Worm (Caenorhabditis elegans) whole organism, L3 larva: ENCODE data around the gene pigb-1.

Experiments used
- R02D3.7 ChIP-seq: fragments of 150-350 bp; optimal IDR thresholded peaks from 2 replicates; lab custom pipeline; 2014; ENCODE audit warnings: missing biosample characterization, missing genetic modification characterization
- ZK546.5 ChIP-seq: sonication (generic microtip); optimal IDR thresholded peaks from 2 replicates; lab custom pipeline; 2017; ENCODE audit warnings: missing biosample characterization, missing genetic modification characterization
- aly-2 ChIP-seq: fragments of 150-350 bp; optimal IDR thresholded peaks from 2 replicates; lab custom pipeline; 2014; ENCODE audit warnings: missing biosample characterization, missing genetic modification characterization
- ama-1 ChIP-seq: fragments of 150-350 bp; optimal IDR thresholded peaks from 2 replicates; lab custom pipeline; 2018
- ceh-16 ChIP-seq: sonication (generic microtip); optimal IDR thresholded peaks from 2 replicates; lab custom pipeline; 2017; ENCODE audit warnings: missing biosample characterization, missing genetic modification characterization
- ceh-28 ChIP-seq: fragments of 150-350 bp; optimal IDR thresholded peaks from 2 replicates; lab custom pipeline; 2014; ENCODE audit warnings: missing biosample characterization, missing genetic modification reagents, missing genetic modification characterization
- ceh-82 ChIP-seq: fragments of 150-350 bp; optimal IDR thresholded peaks from 2 replicates; lab custom pipeline; 2014; ENCODE audit warnings: missing biosample characterization, missing genetic modification characterization
- ceh-9 ChIP-seq: sonication (generic microtip); optimal IDR thresholded peaks from 2 replicates; lab custom pipeline; 2018; ENCODE audit warnings: missing biosample characterization, missing genetic modification characterization
- daf-12 ChIP-seq: fragments of 150-350 bp; optimal IDR thresholded peaks from 2 replicates; lab custom pipeline; 2014; ENCODE audit warnings: missing biosample characterization, missing genetic modification reagents, missing genetic modification characterization
- egl-27 ChIP-seq: sonication (generic microtip); optimal IDR thresholded peaks from 4 replicates; lab custom pipeline; 2017; ENCODE audit warnings: missing biosample characterization, missing genetic modification reagents, missing genetic modification characterization
- egl-5 ChIP-seq: fragments of 150-350 bp; optimal IDR thresholded peaks from 2 replicates; lab custom pipeline; 2017; ENCODE audit warnings: missing biosample characterization, missing genetic modification reagents, missing genetic modification characterization, inconsistent platforms
- elt-1 ChIP-seq: fragments of 150-350 bp; optimal IDR thresholded peaks from 2 replicates; lab custom pipeline; 2014; ENCODE audit warnings: missing biosample characterization, missing genetic modification characterization
- elt-2 ChIP-seq: sonication (generic microtip); optimal IDR thresholded peaks from 2 replicates; lab custom pipeline; 2016; ENCODE audit warnings: missing genetic modification reagents, mild to moderate bottlenecking, missing genetic modification characterization, missing compliant biosample characterization
- elt-3 ChIP-seq, 3 experiments: fragments of 150-350 bp in 1 of 3; sonication (generic microtip) in 2 of 3; optimal IDR thresholded peaks; 2 replicates in 2 of 3; 4 replicates in 1 of 3; lab custom pipeline; 2014 to 2017; ENCODE audit warnings: missing biosample characterization in 3 of 3, missing genetic modification characterization in 3 of 3
- eor-1 ChIP-seq, 2 experiments: fragments of 150-350 bp; optimal IDR thresholded peaks; 2 replicates each; lab custom pipeline; 2014 to 2018; ENCODE audit warnings: missing biosample characterization in 2 of 2, missing genetic modification characterization in 2 of 2
- fkh-10 ChIP-seq: sonication (generic microtip); optimal IDR thresholded peaks from 2 replicates; lab custom pipeline; 2017; ENCODE audit warnings: missing biosample characterization, missing genetic modification reagents, missing genetic modification characterization
- fkh-2 ChIP-seq: fragments of 150-350 bp; optimal IDR thresholded peaks from 2 replicates; lab custom pipeline; 2014; ENCODE audit warnings: missing biosample characterization, missing genetic modification reagents, missing genetic modification characterization
- fos-1 ChIP-seq: fragments of 150-350 bp; optimal IDR thresholded peaks from 2 replicates; lab custom pipeline; 2014; ENCODE audit warnings: missing biosample characterization, missing genetic modification characterization
- hmg-11 ChIP-seq: sonication (generic microtip); optimal IDR thresholded peaks from 2 replicates; lab custom pipeline; 2016; ENCODE audit warnings: missing genetic modification characterization, missing compliant biosample characterization
- jun-1 ChIP-seq: fragments of 150-350 bp; optimal IDR thresholded peaks from 2 replicates; lab custom pipeline; 2014; ENCODE audit warnings: missing biosample characterization, missing genetic modification reagents, missing genetic modification characterization
- lin-15B ChIP-seq: fragments of 150-350 bp; optimal IDR thresholded peaks from 2 replicates; lab custom pipeline; 2014; ENCODE audit warnings: missing biosample characterization, missing genetic modification characterization
- lin-39 ChIP-seq: fragments of 150-350 bp; optimal IDR thresholded peaks from 2 replicates; lab custom pipeline; 2018; ENCODE audit warnings: missing biosample characterization, missing genetic modification reagents, missing genetic modification characterization
- lsy-12 ChIP-seq: sonication (generic microtip); optimal IDR thresholded peaks from 2 replicates; lab custom pipeline; 2016; ENCODE audit warnings: mild to moderate bottlenecking, missing genetic modification characterization, missing compliant biosample characterization
- mdl-1 ChIP-seq: fragments of 150-350 bp; optimal IDR thresholded peaks from 2 replicates; lab custom pipeline; 2014; ENCODE audit warnings: missing biosample characterization, missing genetic modification characterization
- mml-1 ChIP-seq: fragments of 150-350 bp; sonication (generic microtip); optimal IDR thresholded peaks from 3 replicates; lab custom pipeline; 2014; ENCODE audit warnings: missing biosample characterization, missing genetic modification characterization
- nfya-1 ChIP-seq: sonication (generic microtip); optimal IDR thresholded peaks from 2 replicates; lab custom pipeline; 2017; ENCODE audit warnings: missing genetic modification characterization, mild to moderate bottlenecking, missing compliant biosample characterization, antibody characterized with exemption, moderate library complexity; ENCODE audit not compliant: insufficient read depth
- nhr-11 ChIP-seq: fragments of 150-350 bp; optimal IDR thresholded peaks from 2 replicates; lab custom pipeline; 2014; ENCODE audit warnings: missing biosample characterization, missing genetic modification characterization
- nhr-12 ChIP-seq: fragments of 150-350 bp; optimal IDR thresholded peaks from 2 replicates; lab custom pipeline; 2014; ENCODE audit warnings: missing biosample characterization, missing genetic modification characterization
- nhr-23 ChIP-seq: fragments of 150-350 bp; optimal IDR thresholded peaks from 2 replicates; lab custom pipeline; 2014; ENCODE audit warnings: missing biosample characterization, missing genetic modification reagents, missing genetic modification characterization
- nhr-237 ChIP-seq: fragments of 150-350 bp; optimal IDR thresholded peaks from 2 replicates; lab custom pipeline; 2014; ENCODE audit warnings: missing biosample characterization, missing genetic modification characterization
- nhr-25 ChIP-seq: sonication (generic microtip); optimal IDR thresholded peaks from 2 replicates; lab custom pipeline; 2017; ENCODE audit warnings: missing biosample characterization, missing genetic modification characterization
- nhr-28 ChIP-seq: fragments of 150-350 bp; optimal IDR thresholded peaks from 2 replicates; lab custom pipeline; 2014; ENCODE audit warnings: missing biosample characterization, missing genetic modification characterization
- nhr-43 ChIP-seq: sonication (generic microtip); optimal IDR thresholded peaks from 2 replicates; lab custom pipeline; 2016; ENCODE audit warnings: mild to moderate bottlenecking, missing genetic modification characterization, missing compliant biosample characterization; ENCODE audit not compliant: poor library complexity, severe bottlenecking
- nhr-67 ChIP-seq: fragments of 150-350 bp; optimal IDR thresholded peaks from 2 replicates; lab custom pipeline; 2014; ENCODE audit warnings: missing biosample characterization, missing genetic modification characterization
- nhr-76 ChIP-seq: fragments of 150-350 bp; sonication (generic microtip); optimal IDR thresholded peaks from 5 replicates; lab custom pipeline; 2014; ENCODE audit warnings: missing biosample characterization, missing genetic modification characterization
- nhr-77 ChIP-seq: fragments of 150-350 bp; optimal IDR thresholded peaks from 2 replicates; lab custom pipeline; 2014; ENCODE audit warnings: missing biosample characterization, missing genetic modification characterization
- pha-4 ChIP-seq: fragments of 150-350 bp; optimal IDR thresholded peaks from 2 replicates; lab custom pipeline; 2014; ENCODE audit warnings: missing biosample characterization, missing genetic modification reagents, missing genetic modification characterization
- pqm-1 ChIP-seq: fragments of 150-350 bp; optimal IDR thresholded peaks from 2 replicates; lab custom pipeline; 2017; ENCODE audit warnings: missing biosample characterization, missing genetic modification characterization, inconsistent platforms
- sea-2 ChIP-seq: fragments of 150-350 bp; sonication (generic microtip); optimal IDR thresholded peaks from 4 replicates; lab custom pipeline; 2014; ENCODE audit warnings: missing biosample characterization, missing genetic modification reagents, missing genetic modification characterization
- skn-1 ChIP-seq: fragments of 150-350 bp; optimal IDR thresholded peaks from 2 replicates; lab custom pipeline; 2014; ENCODE audit warnings: missing biosample characterization, missing genetic modification characterization
- snpc-4 ChIP-seq: fragments of 150-350 bp; optimal IDR thresholded peaks from 2 replicates; lab custom pipeline; 2014; ENCODE audit warnings: missing biosample characterization, missing genetic modification characterization
- tbx-2 ChIP-seq: sonication (generic microtip); optimal IDR thresholded peaks from 2 replicates; lab custom pipeline; 2016; ENCODE audit warnings: mild to moderate bottlenecking, missing genetic modification characterization, missing compliant biosample characterization
- unc-39 ChIP-seq: sonication (generic microtip); optimal IDR thresholded peaks from 4 replicates; lab custom pipeline; 2017; ENCODE audit warnings: missing biosample characterization, missing genetic modification characterization
- unc-62 ChIP-seq: fragments of 150-350 bp; sonication (generic microtip); optimal IDR thresholded peaks from 4 replicates; lab custom pipeline; 2014; ENCODE audit warnings: missing biosample characterization, missing genetic modification reagents, missing genetic modification characterization
- zag-1 ChIP-seq: fragments of 150-350 bp; optimal IDR thresholded peaks from 2 replicates; lab custom pipeline; 2014; ENCODE audit warnings: missing biosample characterization, missing genetic modification characterization
- ztf-11 ChIP-seq: fragments of 150-350 bp; optimal IDR thresholded peaks from 2 replicates; lab custom pipeline; 2014; ENCODE audit warnings: missing biosample characterization, missing genetic modification characterization
- ztf-4 ChIP-seq: fragments of 150-350 bp; optimal IDR thresholded peaks from 2 replicates; lab custom pipeline; 2014; ENCODE audit warnings: missing biosample characterization, missing genetic modification characterization

Gene pigb-1

ce11 chrII:5021518-5021917 is 28.6 kb upstream of the pigb-1 start:
- no peak for TF ChIP-seq lin-39 (tag; lab: Kevin White, UChicago)
- peak in 1 of 3 experiments; percentile 3 for TF ChIP-seq elt-3 (tag; optimal IDR thresholded peaks at IDR 0.05; lab: Kevin White, UChicago)
- peak; percentile 75 for TF ChIP-seq nhr-25 (tag; lab: Kevin White, UChicago)
- TF ChIP-seq, all 47 proteins: peak for 2

ce11 chrII:5020513-5021081 is 27.7 kb upstream of the pigb-1 start:
- TF ChIP-seq pha-4 (tag; lab: Kevin White, UChicago) (peak; percentile 33), fkh-2 (tag; lab: Kevin White, UChicago) (no peak), egl-5 (tag; lab: Kevin White, UChicago) (no peak), elt-2 (tag; lab: Kevin White, UChicago) (peak; percentile 88)
- TF ChIP-seq, all 47 proteins: peak for 2

ce11 chrII:5019389-5020108 is 26.7 kb upstream of the pigb-1 start:
- TF ChIP-seq elt-1 (tag; lab: Kevin White, UChicago) (no peak), nhr-28 (tag; lab: Kevin White, UChicago) (no peak), nhr-25 (tag; lab: Kevin White, UChicago) (peak; percentile 67), nhr-77 (no peak), eor-1 (tag; optimal IDR thresholded peaks at IDR 0.05; lab: Kevin White, UChicago) (no peak), unc-62 (GFP tag; lab: Kevin White, UChicago) (no peak), zag-1 (no peak), nhr-23 (peak; percentile 15), daf-12 (tag; lab: Kevin White, UChicago) (no peak), lin-39 (tag; lab: Kevin White, UChicago) (no peak), egl-27 (no peak), mdl-1 (tag; lab: Kevin White, UChicago) (no peak), R02D3.7 (tag; lab: Kevin White, UChicago) (no peak), elt-2 (tag; lab: Kevin White, UChicago) (peak; percentile 100), ceh-16 (tag; lab: Kevin White, UChicago) (no peak), nhr-237 (no peak), jun-1 (tag; lab: Kevin White, UChicago) (peak; percentile 54), ceh-9 (no peak), nhr-43 (peak; percentile 59), pha-4 (tag; lab: Kevin White, UChicago) (peak; percentile 28), lsy-12 (tag; lab: Kevin White, UChicago) (no peak), tbx-2 (tag; lab: Kevin White, UChicago) (no peak), egl-5 (tag; lab: Kevin White, UChicago) (no peak), sea-2 (GFP tag; lab: Kevin White, UChicago) (no peak), elt-3 (tag; optimal IDR thresholded peaks at IDR 0.05; lab: Kevin White, UChicago) (no peak), ZK546.5 (tag; lab: Kevin White, UChicago) (no peak), fkh-10 (GFP tag; lab: Kevin White, UChicago) (no peak), aly-2 (tag; lab: Kevin White, UChicago) (no peak), nhr-76 (tag; lab: Kevin White, UChicago) (no peak), nhr-12 (tag; lab: Kevin White, UChicago) (no peak), mml-1 (tag; lab: Kevin White, UChicago) (no peak), ama-1 (lab: Kevin White, UChicago) (no peak), unc-39 (tag; lab: Kevin White, UChicago) (no peak), ztf-4 (tag; lab: Kevin White, UChicago) (no peak), skn-1 (tag; lab: Kevin White, UChicago) (no peak), fkh-2 (tag; lab: Kevin White, UChicago) (no peak), hmg-11 (tag; lab: Kevin White, UChicago) (no peak), nhr-11 (no peak), ceh-82 (tag; lab: Kevin White, UChicago) (no peak), fos-1 (tag; lab: Kevin White, UChicago) (no peak), ztf-11 (tag; lab: Kevin White, UChicago) (no peak), snpc-4 (no peak), nfya-1 (peak; percentile 7), pqm-1 (tag; lab: Kevin White, UChicago) (peak; percentile 45), nhr-67 (tag; lab: Kevin White, UChicago) (no peak), lin-15B (no peak), ceh-28 (tag; lab: Kevin White, UChicago) (peak; percentile 32)
